Worm (Caenorhabditis elegans): ENCODE results near the gene C15H9.4.

DNA sequence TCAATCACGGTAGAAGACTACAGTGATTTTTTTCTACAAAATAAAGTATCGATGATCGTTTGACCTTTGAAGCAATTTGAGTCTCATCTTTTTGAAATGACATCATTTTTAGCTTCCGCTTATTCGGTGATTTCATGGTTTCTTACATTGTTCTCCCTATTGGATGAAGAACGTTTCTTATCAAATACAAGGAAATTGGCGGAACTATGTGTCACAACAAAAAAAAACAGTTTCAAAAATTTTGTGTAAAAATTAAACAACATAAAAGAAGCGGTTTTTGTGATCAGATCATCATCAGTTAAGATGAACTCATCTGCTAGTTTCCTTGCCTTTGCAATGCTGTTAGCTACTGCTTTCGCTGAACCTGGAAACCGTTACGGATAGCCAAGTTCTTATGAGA lies 9.8 kb upstream of the C15H9.4 start, which contains the start of gene C45B2.8:
- TF ChIP-seq aly-2 (tag; optimal IDR thresholded peaks at IDR 0.05) = no peak
- no peak for TF ChIP-seq unc-62 (GFP tag; optimal IDR thresholded peaks at IDR 0.05)

Measured in whole organism, L1 larva.